Worm (Caenorhabditis elegans) whole organism, L4 larva: Measurements from ENCODE around the gene F49F1.10.

Experiments
- daf-12 ChIP-seq: fragments of 150-350 bp; optimal IDR thresholded peaks from 2 replicates; lab custom pipeline; 2014; ENCODE audit warnings: missing biosample characterization, missing genetic modification reagents, missing genetic modification characterization
- fos-1 ChIP-seq: fragments of 150-350 bp; optimal IDR thresholded peaks from 2 replicates; lab custom pipeline; 2014; ENCODE audit warnings: missing biosample characterization, missing genetic modification characterization
- mdt-29 ChIP-seq: fragments of 200-800 bp; sonication (Bioruptor generic); IDR thresholded peaks from 2 replicates; pipeline ENCODE4 v1.3.6; 2022; ENCODE audit warnings: missing genetic modification reagents, missing genetic modification characterization, missing compliant biosample characterization
- nhr-237 ChIP-seq: sonication (generic microtip); optimal IDR thresholded peaks from 2 replicates; lab custom pipeline; 2017; ENCODE audit warnings: missing biosample characterization, missing genetic modification characterization
- nhr-42 ChIP-seq: fragments of 200-800 bp; sonication (Bioruptor generic); IDR thresholded peaks from 2 replicates; pipeline ENCODE4 v1.3.6; 2022; ENCODE audit warnings: missing genetic modification characterization, missing compliant biosample characterization
- nhr-76 ChIP-seq: fragments of 150-350 bp; optimal IDR thresholded peaks from 2 replicates; lab custom pipeline; 2014; ENCODE audit warnings: missing biosample characterization, missing genetic modification characterization
- pha-4 ChIP-seq, 2 experiments: fragments of 150-350 bp in 1 of 2; fragments of 200-800 bp in 1 of 2; sonication (Bioruptor generic) in 1 of 2; IDR thresholded peaks in 1 of 2; optimal IDR thresholded peaks in 1 of 2; 2 replicates each; pipeline versions ENCODE4 v1.3.6 to Lab custom; 2014 to 2022; ENCODE audit warnings: missing genetic modification characterization in 2 of 2, missing genetic modification reagents in 2 of 2, missing biosample characterization in 1 of 2, missing compliant biosample characterization in 1 of 2

ce11 chrIV:4114526-4114925 is 24.4 kb downstream of the F49F1.10 start, which contains the start of gene F49F1.15:
- TF ChIP-seq pha-4 (GFP tag; IDR thresholded peaks at IDR 0.05; lab: Robert Waterston, UW): no peak
- no peak for TF ChIP-seq pha-4 (tag; optimal IDR thresholded peaks at IDR 0.05; lab: Kevin White, UChicago)
- TF ChIP-seq nhr-237 (tag; lab: Kevin White, UChicago): no peak
- TF ChIP-seq daf-12 (tag; lab: Kevin White, UChicago): no peak
- no peak for TF ChIP-seq nhr-76 (tag; lab: Kevin White, UChicago)
- no peak for TF ChIP-seq fos-1 (tag; lab: Kevin White, UChicago)
- no peak for TF ChIP-seq nhr-42 (GFP tag; lab: Robert Waterston, UW)
- TF ChIP-seq mdt-29 (GFP tag; lab: Robert Waterston, UW): no peak
